Worm (Caenorhabditis elegans) whole organism, late embryonic: ENCODE measurements around the gene faah-4.

Experiments used
- pha-4 ChIP-seq: fragments of 150-350 bp; optimal IDR thresholded peaks from 2 replicates; lab custom pipeline; 2018; ENCODE audit warnings: missing biosample characterization, missing genetic modification reagents, missing genetic modification characterization
- tbx-7 ChIP-seq: sonication (generic microtip); optimal IDR thresholded peaks from 2 replicates; lab custom pipeline; 2016; ENCODE audit warnings: missing genotype, missing genetic modification characterization, missing compliant biosample characterization

DNA sequence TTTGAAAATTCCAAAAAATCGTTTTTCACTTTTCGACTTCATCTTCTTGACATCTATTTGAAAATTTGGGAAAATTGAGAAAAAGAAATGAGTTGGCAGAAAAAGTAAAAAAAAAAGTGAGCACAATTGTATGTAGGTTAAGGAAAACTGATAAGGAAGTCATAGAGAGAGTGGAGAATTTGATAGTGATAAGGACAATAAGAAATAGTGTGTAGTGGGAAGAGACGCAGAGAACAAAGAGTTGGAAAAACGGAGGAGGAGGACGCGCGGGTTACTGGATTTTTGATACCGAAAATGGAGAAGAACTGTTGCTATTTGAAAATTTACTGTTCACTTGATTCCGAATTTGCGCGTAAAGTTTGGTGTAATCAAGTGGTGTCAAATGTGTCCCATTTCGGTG lies 30.9 kb downstream of the faah-4 start, which contains the start of gene Y56A3A.6:
- no peak for TF ChIP-seq tbx-7
- no peak for TF ChIP-seq pha-4 (tag; lab: Kevin White, UChicago)
